Fruit fly (Drosophila melanogaster) ovary, adult (tissue): Measurements from ENCODE around the gene Peritrophin-15b.
A peak's percentile ranks its signal among the peaks of the same experiment; 100 is the strongest.

Experiments
- CG17801 ChIP-seq: fragments of 200-800 bp; optimal IDR thresholded peaks from 2 replicates; lab custom pipeline; 2019; ENCODE audit warnings: missing biosample characterization, mild to moderate bottlenecking, missing genetic modification characterization, moderate library complexity; ENCODE audit not compliant: partially characterized antibody

Gene Peritrophin-15b

dm6 chr2L:8419382-8419940, 24.7 kb upstream of the Peritrophin-15b start:
- TF ChIP-seq CG17801 (GFP tag; lab: Kevin White, UChicago), result no peak

dm6 chr2L:8418113-8418885, 23.6 kb upstream of the Peritrophin-15b start:
- TF ChIP-seq CG17801 (GFP tag; lab: Kevin White, UChicago), result no peak

- no peak for TF ChIP-seq CG17801 (GFP tag; lab: Kevin White, UChicago)
These were observed 22.8 kb upstream of the Peritrophin-15b start for dm6 chr2L:8417562-8417961.

dm6 chr2L:8416350-8417046, 21.8 kb upstream of the Peritrophin-15b start:
- TF ChIP-seq CG17801 (GFP tag; lab: Kevin White, UChicago), result peak; percentile 41

- TF ChIP-seq CG17801 (GFP tag; lab: Kevin White, UChicago), result peak; percentile 70
These were observed 20.4 kb upstream of the Peritrophin-15b start, which contains the start of the genes CG13398 and Akap200 for dm6 chr2L:8414887-8415883. Gene CG13398 (minus strand): TSS chr2L:8415256. Gene Akap200 (plus strand): TSS chr2L:8415690.

- TF ChIP-seq CG17801 (GFP tag; lab: Kevin White, UChicago), result no peak
These were observed 16.8 kb upstream of the Peritrophin-15b start, which contains the start of gene Naglu for dm6 chr2L:8411530-8411929. Gene Naglu (minus strand): TSS chr2L:8411868.

- peak; percentile 67 for TF ChIP-seq CG17801 (GFP tag; lab: Kevin White, UChicago)
These were observed 8.8 kb upstream of the Peritrophin-15b start, which contains the start of gene emb for dm6 chr2L:8403286-8404270. Gene emb (plus strand): TSS chr2L:8403573.

- no peak for TF ChIP-seq CG17801 (GFP tag; lab: Kevin White, UChicago)
These were observed 8.2 kb upstream of the Peritrophin-15b start, which contains the start of gene fy for dm6 chr2L:8402928-8403285. Gene fy (minus strand): TSS chr2L:8403280.

dm6 chr2L:8399863-8400598, 5.3 kb upstream of the Peritrophin-15b start, which contains the start of gene CG31898:
Gene CG31898 (plus strand): TSS chr2L:8400421.
- TF ChIP-seq CG17801 (GFP tag; lab: Kevin White, UChicago), result no peak

- TF ChIP-seq CG17801 (GFP tag; lab: Kevin White, UChicago), result no peak
These were observed 4.0 kb upstream of the Peritrophin-15b start, which contains the start of gene CG13386 for dm6 chr2L:8398721-8399120. Gene CG13386 (plus strand): TSS chr2L:8399021.

- TF ChIP-seq CG17801 (GFP tag; lab: Kevin White, UChicago), result no peak
These were observed 1.4 kb upstream of the Peritrophin-15b start, which contains the start of the genes Peritrophin-15a and CG13385 for dm6 chr2L:8395996-8396699. Gene Peritrophin-15a (minus strand): TSS chr2L:8396096. Gene CG13385 (plus strand): TSS chr2L:8396649.
